Worm (Caenorhabditis elegans): ENCODE data around the gene F28H7.2.

Gene F28H7.2

ce11 chrV:10727651-10728050 is 20.1 kb upstream of the F28H7.2 start (continued):
- TF ChIP-seq mdl-1 (tag; optimal IDR thresholded peaks at IDR 0.05): peak in 1 of 2 experiments; percentile 8
- TF ChIP-seq ces-1 (GFP tag; optimal IDR thresholded peaks at IDR 0.05): no peak
- TF ChIP-seq nhr-11 (tag; optimal IDR thresholded peaks at IDR 0.05): peak; percentile 45
- TF ChIP-seq ztf-4 (tag; optimal IDR thresholded peaks at IDR 0.05): peak; percentile 17
- TF ChIP-seq zag-1 (tag; optimal IDR thresholded peaks at IDR 0.05): no peak
- peak; percentile 86 for TF ChIP-seq lin-14 (GFP tag; optimal IDR thresholded peaks at IDR 0.05)

- no peak for TF ChIP-seq lin-39 (tag; optimal IDR thresholded peaks at IDR 0.05)
- peak in 1 of 2 experiments; percentile 64 for TF ChIP-seq lin-35 (GFP tag; optimal IDR thresholded peaks at IDR 0.05)
- TF ChIP-seq swsn-7 (tag; optimal IDR thresholded peaks at IDR 0.05): no peak
- no peak for TF ChIP-seq mep-1 (tag; optimal IDR thresholded peaks at IDR 0.05)
- TF ChIP-seq elt-2 (tag; optimal IDR thresholded peaks at IDR 0.05): peak; percentile 92
- no peak for TF ChIP-seq nhr-84 (tag; optimal IDR thresholded peaks at IDR 0.05)
- TF ChIP-seq blmp-1 (tag; optimal IDR thresholded peaks at IDR 0.05): peak; percentile 68
- no peak for TF ChIP-seq pax-3 (tag; optimal IDR thresholded peaks at IDR 0.05)
- no peak for TF ChIP-seq zip-4 (GFP tag; optimal IDR thresholded peaks at IDR 0.05)
- no peak for TF ChIP-seq efl-1 (optimal IDR thresholded peaks at IDR 0.05)
- peak in 1 of 2 experiments; percentile 94 for TF ChIP-seq efl-1 (GFP tag; optimal IDR thresholded peaks at IDR 0.05 in 1 of 2)
- TF ChIP-seq aly-2 (tag; optimal IDR thresholded peaks at IDR 0.05): no peak
- no peak for TF ChIP-seq nhr-77 (tag; optimal IDR thresholded peaks at IDR 0.05)
- no peak for TF ChIP-seq dpl-1 (GFP tag; optimal IDR thresholded peaks at IDR 0.05)
- no peak for TF ChIP-seq ceh-8 (GFP tag; optimal IDR thresholded peaks at IDR 0.05)
- no peak for TF ChIP-seq hlh-17 (GFP tag; optimal IDR thresholded peaks at IDR 0.05; ENCODE audit: borderline replicate concordance)
- peak in 1 of 2 experiments; percentile 72 for TF ChIP-seq mdl-1 (tag; optimal IDR thresholded peaks at IDR 0.05)
- no peak for TF ChIP-seq ceh-88 (GFP tag; IDR thresholded peaks at IDR 0.05)
- peak in 1 of 2 experiments; percentile 36 for TF ChIP-seq lsy-2 (tag; optimal IDR thresholded peaks at IDR 0.05)
- TF ChIP-seq unc-62 (GFP tag; optimal IDR thresholded peaks at IDR 0.05): no peak
- TF ChIP-seq ztf-4 (tag; optimal IDR thresholded peaks at IDR 0.05): no peak
- TF ChIP-seq nhr-20 (tag; optimal IDR thresholded peaks at IDR 0.05): peak; percentile 84
- no peak for TF ChIP-seq sptf-1 (tag; optimal IDR thresholded peaks at IDR 0.05)
- TF ChIP-seq nhr-47 (tag; optimal IDR thresholded peaks at IDR 0.05): peak; percentile 47
- TF ChIP-seq ama-1 (optimal IDR thresholded peaks at IDR 0.05): no peak
- TF ChIP-seq nhr-90 (tag; optimal IDR thresholded peaks at IDR 0.05; ENCODE audit: poor library complexity): peak; percentile 50
- TF ChIP-seq fkh-8 (tag; optimal IDR thresholded peaks at IDR 0.05): no peak
- peak; percentile 12 for TF ChIP-seq C16A3.4 (tag; optimal IDR thresholded peaks at IDR 0.05)
- peak; percentile 65 for TF ChIP-seq nhr-71 (tag; optimal IDR thresholded peaks at IDR 0.05)
- no peak for TF ChIP-seq mab-9 (GFP tag; IDR thresholded peaks at IDR 0.05)
- peak; percentile 12 for TF ChIP-seq skn-1 (tag; optimal IDR thresholded peaks at IDR 0.05)
- TF ChIP-seq unc-130 (tag; optimal IDR thresholded peaks at IDR 0.05): no peak
- TF ChIP-seq irx-1 (tag; optimal IDR thresholded peaks at IDR 0.05): no peak
- TF ChIP-seq aha-1 (tag; optimal IDR thresholded peaks at IDR 0.05): no peak
- no peak for TF ChIP-seq hlh-4 (tag; optimal IDR thresholded peaks at IDR 0.05)
- no peak for TF ChIP-seq tlp-1 (tag; optimal IDR thresholded peaks at IDR 0.05)
- peak; percentile 43 for TF ChIP-seq jun-1 (tag; optimal IDR thresholded peaks at IDR 0.05)
- TF ChIP-seq C04F5.9 (tag; optimal IDR thresholded peaks at IDR 0.05): no peak
- TF ChIP-seq nhr-76 (tag; optimal IDR thresholded peaks at IDR 0.05): no peak
- no peak for TF ChIP-seq rnt-1 (tag; optimal IDR thresholded peaks at IDR 0.05)
- no peak for TF ChIP-seq pag-3 (tag; optimal IDR thresholded peaks at IDR 0.05; ENCODE audit: borderline replicate concordance, insufficient read depth)
- peak; percentile 47 for TF ChIP-seq snu-23 (GFP tag; optimal IDR thresholded peaks at IDR 0.05)
- TF ChIP-seq ceh-90 (tag; optimal IDR thresholded peaks at IDR 0.05): no peak
- TF ChIP-seq nhr-237 (tag; optimal IDR thresholded peaks at IDR 0.05): no peak
- peak; percentile 47 for TF ChIP-seq tbx-2 (tag; optimal IDR thresholded peaks at IDR 0.05)
- peak; percentile 85 for TF ChIP-seq nhr-85 (tag)
- no peak for TF ChIP-seq egl-13 (tag; optimal IDR thresholded peaks at IDR 0.05)
- no peak for TF ChIP-seq ztf-11 (tag; optimal IDR thresholded peaks at IDR 0.05)
Measured at ce11 chrV:10729456-10729904, 18.2 kb upstream of the F28H7.2 start.
